Worm (Caenorhabditis elegans): ENCODE measurements around the gene gldi-8.

gldi-8 gene

DNA sequence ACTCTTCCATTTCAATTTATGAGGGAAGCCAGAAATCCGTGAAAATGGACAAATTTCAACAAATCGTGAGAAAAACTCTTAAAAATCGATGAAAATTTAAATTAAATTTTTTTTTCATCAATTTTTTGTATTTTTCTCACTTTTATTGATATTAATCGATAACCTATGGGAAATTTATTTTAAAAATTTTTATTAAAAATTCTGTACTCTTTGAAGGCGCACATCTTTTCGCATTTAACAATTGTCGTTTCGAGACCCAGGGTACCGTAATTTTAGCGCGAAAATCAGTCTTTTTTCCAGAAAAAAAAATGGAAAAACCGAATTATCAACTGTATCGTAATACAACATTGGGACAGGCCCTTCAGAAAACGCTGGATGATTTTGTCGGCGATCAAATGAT, 24.9 kb upstream of the gldi-8 start, which contains the start of gene gtf-2A2:
Gene gtf-2A2, plus strand, starts transcription at position 301 of the 400 bp plus-strand sequence.
- no peak for TF ChIP-seq ztf-11 (tag; optimal IDR thresholded peaks at IDR 0.05)
- TF ChIP-seq nhr-10 (tag; optimal IDR thresholded peaks at IDR 0.05): no peak
- no peak for TF ChIP-seq mdl-1 (tag; optimal IDR thresholded peaks at IDR 0.05)
- TF ChIP-seq lin-39 (tag; optimal IDR thresholded peaks at IDR 0.05): no peak
- TF ChIP-seq ceh-16 (tag; optimal IDR thresholded peaks at IDR 0.05): no peak
- TF ChIP-seq nhr-25 (tag; optimal IDR thresholded peaks at IDR 0.05): no peak
- TF ChIP-seq ztf-4 (tag; optimal IDR thresholded peaks at IDR 0.05): no peak
- TF ChIP-seq nhr-11 (tag; optimal IDR thresholded peaks at IDR 0.05): no peak
- TF ChIP-seq zag-1 (tag; optimal IDR thresholded peaks at IDR 0.05): no peak
- TF ChIP-seq R02D3.7 (tag; optimal IDR thresholded peaks at IDR 0.05): no peak
- TF ChIP-seq nhr-12 (tag; optimal IDR thresholded peaks at IDR 0.05): no peak
- no peak for TF ChIP-seq gmeb-1 (tag; optimal IDR thresholded peaks at IDR 0.05)

DNA sequence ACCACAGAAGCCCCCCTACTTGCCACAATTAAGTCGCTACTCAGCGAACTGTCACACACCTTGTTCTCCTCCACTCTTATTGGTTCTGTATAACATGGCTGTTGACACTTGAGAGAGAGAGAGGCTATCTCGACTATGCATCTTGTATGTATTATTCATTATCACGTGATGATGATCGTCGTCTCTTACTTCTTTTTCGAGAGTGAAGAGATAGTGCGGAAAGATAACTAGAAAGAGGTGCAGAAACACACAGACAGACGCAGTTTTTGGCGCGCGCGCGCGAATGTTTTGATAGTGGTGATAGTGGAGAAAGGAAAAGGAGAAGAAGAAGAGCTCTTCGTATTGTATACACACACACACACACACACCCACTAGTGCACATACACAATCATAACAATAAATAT, 17.5 kb upstream of the gldi-8 start:
- TF ChIP-seq fos-1 (tag; optimal IDR thresholded peaks at IDR 0.05): peak; percentile 93
- no peak for TF ChIP-seq ZK546.5 (tag; optimal IDR thresholded peaks at IDR 0.05)
- TF ChIP-seq dmd-4 (tag; optimal IDR thresholded peaks at IDR 0.05): no peak
- peak; percentile 8 for TF ChIP-seq ceh-16 (tag; optimal IDR thresholded peaks at IDR 0.05)
- no peak for TF ChIP-seq Y55F3AM.14 (GFP tag; optimal IDR thresholded peaks at IDR 0.05)
- peak; percentile 82 for TF ChIP-seq F13H6.1 (tag; optimal IDR thresholded peaks at IDR 0.05)
- TF ChIP-seq nhr-129 (tag; optimal IDR thresholded peaks at IDR 0.05): peak; percentile 88
- TF ChIP-seq nhr-77 (tag; optimal IDR thresholded peaks at IDR 0.05): no peak
- no peak for TF ChIP-seq nhr-10 (tag; optimal IDR thresholded peaks at IDR 0.05)
- no peak for TF ChIP-seq unc-62 (GFP tag; optimal IDR thresholded peaks at IDR 0.05)
- TF ChIP-seq elt-1 (tag; optimal IDR thresholded peaks at IDR 0.05): peak; percentile 8
- peak; percentile 75 for TF ChIP-seq gmeb-1 (tag; optimal IDR thresholded peaks at IDR 0.05)
- TF ChIP-seq unc-39 (tag; optimal IDR thresholded peaks at IDR 0.05): no peak
- peak; percentile 90 for TF ChIP-seq sma-9 (GFP tag; optimal IDR thresholded peaks at IDR 0.05)
- TF ChIP-seq sma-9 (tag; optimal IDR thresholded peaks at IDR 0.05): no peak
- TF ChIP-seq egl-27 (tag; optimal IDR thresholded peaks at IDR 0.05): peak; percentile 72
- TF ChIP-seq unc-55 (GFP tag; optimal IDR thresholded peaks at IDR 0.05): peak; percentile 49
- TF ChIP-seq nhr-11 (tag; optimal IDR thresholded peaks at IDR 0.05): no peak
- TF ChIP-seq mdl-1 (tag; optimal IDR thresholded peaks at IDR 0.05): peak in 1 of 2 experiments; percentile 54
- peak; percentile 44 for TF ChIP-seq skn-1 (tag; optimal IDR thresholded peaks at IDR 0.05)
- TF ChIP-seq sma-3 (GFP tag; optimal IDR thresholded peaks at IDR 0.05): peak; percentile 91
- TF ChIP-seq R02D3.7 (tag; optimal IDR thresholded peaks at IDR 0.05): no peak
- peak; percentile 32 for TF ChIP-seq lin-13 (GFP tag; optimal IDR thresholded peaks at IDR 0.05)
- TF ChIP-seq blmp-1 (tag; optimal IDR thresholded peaks at IDR 0.05; ENCODE audit: insufficient read depth): no peak
- TF ChIP-seq C34F6.9 (tag; optimal IDR thresholded peaks at IDR 0.05): peak; percentile 53
- TF ChIP-seq nhr-25 (tag; optimal IDR thresholded peaks at IDR 0.05): peak; percentile 82
- TF ChIP-seq mbf-1 (tag; optimal IDR thresholded peaks at IDR 0.05): no peak
- TF ChIP-seq nhr-6 (tag; optimal IDR thresholded peaks at IDR 0.05): no peak
- no peak for TF ChIP-seq elt-3 (tag; optimal IDR thresholded peaks at IDR 0.05)
- TF ChIP-seq ztf-11 (tag; optimal IDR thresholded peaks at IDR 0.05): no peak
- TF ChIP-seq mab-5 (tag; optimal IDR thresholded peaks at IDR 0.05): no peak
- no peak for TF ChIP-seq peb-1 (tag; optimal IDR thresholded peaks at IDR 0.05)
- TF ChIP-seq nhr-23 (tag; optimal IDR thresholded peaks at IDR 0.05): no peak
- peak; percentile 86 for TF ChIP-seq crh-2 (tag; optimal IDR thresholded peaks at IDR 0.05)
- TF ChIP-seq nhr-21 (tag; optimal IDR thresholded peaks at IDR 0.05): peak; percentile 75
- no peak for TF ChIP-seq zag-1 (tag; optimal IDR thresholded peaks at IDR 0.05)
- TF ChIP-seq sem-4 (tag; optimal IDR thresholded peaks at IDR 0.05): no peak
- peak in 1 of 2 experiments; percentile 72 for TF ChIP-seq lsy-2 (tag; optimal IDR thresholded peaks at IDR 0.05)
- TF ChIP-seq alr-1 (tag; optimal IDR thresholded peaks at IDR 0.05): no peak
- no peak for TF ChIP-seq ceh-82 (tag; optimal IDR thresholded peaks at IDR 0.05)
- TF ChIP-seq nhr-237 (tag; optimal IDR thresholded peaks at IDR 0.05): no peak
- no peak for TF ChIP-seq ama-1 (optimal IDR thresholded peaks at IDR 0.05)

All from whole organism, L2 larva.